Worm (Caenorhabditis elegans) whole organism, late embryonic: ENCODE measurements around the gene mecr-1.

Source experiments
- C08G9.2 ChIP-seq: sonication (generic microtip); optimal IDR thresholded peaks from 2 replicates; lab custom pipeline; 2016; ENCODE audit warnings: mild to moderate bottlenecking, missing genetic modification characterization, moderate library complexity, missing compliant biosample characterization
- F13H6.1 ChIP-seq: sonication (generic microtip); optimal IDR thresholded peaks from 2 replicates; lab custom pipeline; 2016; ENCODE audit warnings: missing genetic modification characterization, missing compliant biosample characterization
- K09A11.1 ChIP-seq: sonication (generic microtip); optimal IDR thresholded peaks from 2 replicates; lab custom pipeline; 2017; ENCODE audit warnings: antibody characterized with exemption, mild to moderate bottlenecking, missing genetic modification characterization, missing compliant biosample characterization; ENCODE audit not compliant: insufficient read depth
- T23F11.4 ChIP-seq: fragments of 200-800 bp; sonication (Bioruptor generic); optimal IDR thresholded peaks from 2 replicates; lab custom pipeline; 2018; ENCODE audit warnings: mild to moderate bottlenecking, missing genetic modification characterization, missing compliant biosample characterization
- Y22D7AL.16 ChIP-seq: sonication (generic microtip); optimal IDR thresholded peaks from 2 replicates; lab custom pipeline; 2016; ENCODE audit warnings: missing genetic modification characterization, missing compliant biosample characterization
- ahr-1 ChIP-seq: sonication (generic microtip); optimal IDR thresholded peaks from 2 replicates; lab custom pipeline; 2016; ENCODE audit warnings: missing genetic modification characterization, missing compliant biosample characterization
- ama-1 ChIP-seq: fragments of 150-350 bp; optimal IDR thresholded peaks from 2 replicates; lab custom pipeline; 2014
- ceh-14 ChIP-seq: sonication (generic microtip); optimal IDR thresholded peaks from 2 replicates; lab custom pipeline; 2016; ENCODE audit warnings: missing genotype, missing genetic modification characterization, missing compliant biosample characterization
- ceh-18 ChIP-seq: sonication (generic microtip); optimal IDR thresholded peaks from 2 replicates; lab custom pipeline; 2016; ENCODE audit warnings: missing genetic modification characterization, missing compliant biosample characterization
- ceh-22 ChIP-seq: sonication (generic microtip); optimal IDR thresholded peaks from 2 replicates; lab custom pipeline; 2017; ENCODE audit warnings: missing biosample characterization, missing genetic modification characterization
- ceh-31 ChIP-seq: sonication (generic microtip); optimal IDR thresholded peaks from 2 replicates; lab custom pipeline; 2016; ENCODE audit warnings: missing genetic modification characterization, missing compliant biosample characterization
- ceh-34 ChIP-seq: sonication (generic microtip); optimal IDR thresholded peaks from 2 replicates; lab custom pipeline; 2016; ENCODE audit warnings: mild to moderate bottlenecking, missing genetic modification characterization, missing compliant biosample characterization
- ceh-48 ChIP-seq: sonication (generic microtip); optimal IDR thresholded peaks from 2 replicates; lab custom pipeline; 2016; ENCODE audit warnings: missing genetic modification characterization, inconsistent platforms, missing compliant biosample characterization
- ceh-6 ChIP-seq: fragments of 200-800 bp; sonication (Bioruptor generic); optimal IDR thresholded peaks from 2 replicates; lab custom pipeline; 2018; ENCODE audit warnings: mild to moderate bottlenecking, missing genetic modification characterization, missing compliant biosample characterization
- che-1 ChIP-seq: sonication (generic microtip); optimal IDR thresholded peaks from 2 replicates; lab custom pipeline; 2016; ENCODE audit warnings: mild to moderate bottlenecking, missing genetic modification characterization, missing compliant biosample characterization
- dmd-4 ChIP-seq: sonication (generic microtip); optimal IDR thresholded peaks from 2 replicates; lab custom pipeline; 2016; ENCODE audit warnings: borderline replicate concordance, missing genetic modification characterization, missing compliant biosample characterization
- dve-1 ChIP-seq: sonication (generic microtip); optimal IDR thresholded peaks from 2 replicates; lab custom pipeline; 2017; ENCODE audit warnings: antibody characterized with exemption, mild to moderate bottlenecking, missing genetic modification characterization, missing compliant biosample characterization
- elt-2 ChIP-seq: sonication (generic microtip); optimal IDR thresholded peaks from 2 replicates; lab custom pipeline; 2016; ENCODE audit warnings: missing genetic modification reagents, missing genetic modification characterization, missing compliant biosample characterization
- fax-1 ChIP-seq: sonication (generic microtip); optimal IDR thresholded peaks from 2 replicates; lab custom pipeline; 2016; ENCODE audit warnings: missing genotype, missing genetic modification characterization, missing compliant biosample characterization
- gmeb-2 ChIP-seq: sonication (generic microtip); optimal IDR thresholded peaks from 2 replicates; lab custom pipeline; 2016; ENCODE audit warnings: missing genetic modification characterization, inconsistent platforms, missing compliant biosample characterization
- hlh-13 ChIP-seq: fragments of 200-800 bp; sonication (Bioruptor generic); optimal IDR thresholded peaks from 2 replicates; lab custom pipeline; 2018; ENCODE audit warnings: mild to moderate bottlenecking, missing genetic modification characterization, missing compliant biosample characterization
- hlh-8 ChIP-seq: sonication (generic microtip); optimal IDR thresholded peaks from 2 replicates; lab custom pipeline; 2016; ENCODE audit warnings: missing genotype, missing genetic modification characterization, missing compliant biosample characterization
- nfya-1 ChIP-seq: sonication (generic microtip); optimal IDR thresholded peaks from 2 replicates; lab custom pipeline; 2017; ENCODE audit warnings: missing genetic modification characterization, mild to moderate bottlenecking, missing compliant biosample characterization, antibody characterized with exemption, moderate library complexity
- nhr-11 ChIP-seq: fragments of 150-350 bp; optimal IDR thresholded peaks from 2 replicates; lab custom pipeline; 2014; ENCODE audit warnings: missing biosample characterization, missing genetic modification characterization
- nhr-232 ChIP-seq: sonication (generic microtip); optimal IDR thresholded peaks from 2 replicates; lab custom pipeline; 2016; ENCODE audit warnings: missing genetic modification characterization, missing compliant biosample characterization
- odd-2 ChIP-seq: sonication (generic microtip); optimal IDR thresholded peaks from 2 replicates; lab custom pipeline; 2017; ENCODE audit warnings: antibody characterized with exemption, mild to moderate bottlenecking, missing genetic modification characterization, missing compliant biosample characterization
- pag-3 ChIP-seq: sonication (generic microtip); optimal IDR thresholded peaks from 2 replicates; lab custom pipeline; 2016; ENCODE audit warnings: missing compliant biosample characterization, missing genetic modification characterization, borderline replicate concordance
- pat-9 ChIP-seq: fragments of 200-800 bp; sonication (Bioruptor generic); optimal IDR thresholded peaks from 2 replicates; lab custom pipeline; 2018; ENCODE audit warnings: mild to moderate bottlenecking, missing genetic modification characterization, moderate library complexity, missing compliant biosample characterization
- pha-4 ChIP-seq: fragments of 150-350 bp; optimal IDR thresholded peaks from 2 replicates; lab custom pipeline; 2018; ENCODE audit warnings: missing biosample characterization, missing genetic modification reagents, missing genetic modification characterization
- ref-2 ChIP-seq: sonication (generic microtip); optimal IDR thresholded peaks from 2 replicates; lab custom pipeline; 2016; ENCODE audit warnings: missing genetic modification characterization, missing compliant biosample characterization
- rnt-1 ChIP-seq: sonication (generic microtip); optimal IDR thresholded peaks from 2 replicates; lab custom pipeline; 2016; ENCODE audit warnings: missing genetic modification characterization, missing compliant biosample characterization
- sox-4 ChIP-seq: sonication (generic microtip); optimal IDR thresholded peaks from 2 replicates; lab custom pipeline; 2017; ENCODE audit warnings: mild to moderate bottlenecking, missing genetic modification characterization, inconsistent platforms, missing compliant biosample characterization
- tbx-2 ChIP-seq: sonication (generic microtip); optimal IDR thresholded peaks from 2 replicates; lab custom pipeline; 2016; ENCODE audit warnings: missing genetic modification characterization, missing compliant biosample characterization
- unc-42 ChIP-seq: sonication (generic microtip); optimal IDR thresholded peaks from 2 replicates; lab custom pipeline; 2016; ENCODE audit warnings: missing genotype, missing genetic modification characterization, missing compliant biosample characterization
- unc-55 ChIP-seq: sonication (generic microtip); optimal IDR thresholded peaks from 2 replicates; lab custom pipeline; 2017; ENCODE audit warnings: missing biosample characterization, missing genetic modification reagents, missing genetic modification characterization

mecr-1 gene

DNA sequence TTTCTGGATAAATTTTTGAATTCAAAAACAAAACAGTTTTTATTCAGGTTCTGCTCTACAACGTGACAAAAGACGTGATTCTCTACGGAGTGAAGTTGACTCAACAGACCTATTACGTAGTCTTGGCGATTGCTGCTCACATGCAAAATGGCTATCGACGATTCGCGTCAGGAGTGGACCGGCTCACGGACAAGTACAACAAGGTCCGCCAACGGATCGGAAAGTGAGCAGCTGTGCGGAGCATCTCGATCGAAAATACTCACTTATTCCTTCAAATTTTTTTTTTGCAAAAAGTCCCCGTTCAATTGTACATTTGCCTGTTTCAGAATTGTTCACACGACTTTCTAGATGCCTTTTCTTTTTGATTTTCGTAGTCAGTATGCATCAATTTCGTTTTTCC is 27.2 kb downstream of the mecr-1 start:
- TF ChIP-seq T23F11.4 (no peak), hlh-13 (no peak), unc-42 (tag; lab: Kevin White, UChicago) (no peak), gmeb-2 (tag; lab: Kevin White, UChicago) (no peak), pha-4 (no peak), che-1 (tag; lab: Kevin White, UChicago) (no peak), nhr-11 (tag; lab: Kevin White, UChicago) (no peak), elt-2 (tag; lab: Kevin White, UChicago) (no peak)

- TF ChIP-seq ahr-1: no peak
- TF ChIP-seq elt-2 (tag; lab: Kevin White, UChicago): peak; percentile 18
- TF ChIP-seq unc-42 (tag; lab: Kevin White, UChicago): peak; percentile 40
- peak; percentile 19 for TF ChIP-seq unc-55 (GFP tag; lab: Kevin White, UChicago)
- TF ChIP-seq nfya-1 (tag; lab: Kevin White, UChicago): peak; percentile 66
- peak; percentile 13 for TF ChIP-seq ceh-31
- no peak for TF ChIP-seq hlh-8 (tag; lab: Kevin White, UChicago)
- TF ChIP-seq ref-2 (tag; lab: Kevin White, UChicago): peak; percentile 40
- TF ChIP-seq dmd-4 (tag; lab: Kevin White, UChicago): no peak
- TF ChIP-seq ceh-18 (tag; lab: Kevin White, UChicago): peak; percentile 26
- no peak for TF ChIP-seq dve-1 (tag; lab: Kevin White, UChicago)
Measured at ce11 chrII:13156971-13157370, 30.1 kb downstream of the mecr-1 start, which contains the start of the genes hpr-17 and F32A11.1. Gene hpr-17 (minus strand): TSS chrII:13157047. Gene F32A11.1 (plus strand): TSS chrII:13157329.

ce11 chrII:13156071-13156470 is 31.0 kb downstream of the mecr-1 start:
- no peak for TF ChIP-seq nhr-232 (tag; lab: Kevin White, UChicago)
- no peak for TF ChIP-seq C08G9.2 (tag; lab: Kevin White, UChicago)
- TF ChIP-seq ceh-34 (tag; lab: Kevin White, UChicago): no peak
- no peak for TF ChIP-seq pha-4
- TF ChIP-seq pat-9 (tag; lab: Kevin White, UChicago): no peak
- TF ChIP-seq odd-2 (tag; lab: Kevin White, UChicago): no peak
- TF ChIP-seq Y22D7AL.16: no peak
- TF ChIP-seq ceh-14 (tag; lab: Kevin White, UChicago): no peak
- no peak for TF ChIP-seq fax-1 (tag; lab: Kevin White, UChicago)
- TF ChIP-seq ceh-22 (tag; lab: Kevin White, UChicago): no peak
- no peak for TF ChIP-seq nfya-1 (tag; lab: Kevin White, UChicago)
- TF ChIP-seq ref-2 (tag; lab: Kevin White, UChicago): no peak
- no peak for TF ChIP-seq tbx-2 (tag; lab: Kevin White, UChicago)
- TF ChIP-seq dmd-4 (tag; lab: Kevin White, UChicago): no peak
- no peak for TF ChIP-seq ceh-48 (tag; lab: Kevin White, UChicago)
- TF ChIP-seq, all 69 proteins: peak for 0

- no peak for TF ChIP-seq ama-1 (lab: Kevin White, UChicago)
- no peak for TF ChIP-seq ceh-14 (tag; lab: Kevin White, UChicago)
- TF ChIP-seq pha-4: no peak
- no peak for TF ChIP-seq hlh-13
- TF ChIP-seq sox-4 (tag; lab: Kevin White, UChicago): no peak
- no peak for TF ChIP-seq pag-3 (tag; lab: Kevin White, UChicago)
- TF ChIP-seq K09A11.1 (tag; lab: Kevin White, UChicago): no peak
- TF ChIP-seq elt-2 (tag; lab: Kevin White, UChicago): no peak
- no peak for TF ChIP-seq F13H6.1 (tag; lab: Kevin White, UChicago)
- no peak for TF ChIP-seq rnt-1 (tag; lab: Kevin White, UChicago)
- no peak for TF ChIP-seq fax-1 (tag; lab: Kevin White, UChicago)
- no peak for TF ChIP-seq ceh-6
- no peak for TF ChIP-seq ceh-18 (tag; lab: Kevin White, UChicago)
- TF ChIP-seq, all 69 proteins: peak for 0
Measured at ce11 chrII:13153299-13153698, 33.8 kb downstream of the mecr-1 start, which contains the start of gene spe-18. Gene spe-18 (minus strand): TSS chrII:13153399.
